Fruit fly (Drosophila melanogaster) whole organism, embryonic: ENCODE data around the gene Rsph1.

Experiments used
- Abd-B ChIP-seq: fragments of 200-800 bp; sonication (Bioruptor generic); optimal IDR thresholded peaks from 2 replicates; lab custom pipeline; 2018; ENCODE audit warnings: missing biosample characterization, mild to moderate bottlenecking, missing genetic modification characterization, moderate library complexity
- Aef1 ChIP-seq: fragments of 200-800 bp; sonication (Bioruptor generic); IDR thresholded peaks from 3 replicates; pipeline ENCODE4 v1.3.6; 2022; ENCODE audit warnings: missing biosample characterization, missing genetic modification characterization
- Atf3 ChIP-seq: fragments of 200-800 bp; sonication (Bioruptor generic); optimal IDR thresholded peaks from 3 replicates; lab custom pipeline; 2016; ENCODE audit warnings: missing biosample characterization, missing genetic modification characterization
- Bdp1 ChIP-seq: fragments of 200-800 bp; sonication (Bioruptor generic); optimal IDR thresholded peaks from 3 replicates; lab custom pipeline; 2016; ENCODE audit warnings: missing biosample characterization, missing genetic modification characterization
- CG11560 ChIP-seq: fragments of 200-800 bp; sonication (Bioruptor generic); IDR thresholded peaks from 3 replicates; pipeline ENCODE4 v1.3.6; 2022; ENCODE audit warnings: missing biosample characterization, missing genetic modification characterization
- CG12391 ChIP-seq: fragments of 200-800 bp; sonication (Bioruptor generic); optimal IDR thresholded peaks from 3 replicates; lab custom pipeline; 2018; ENCODE audit warnings: missing biosample characterization, mild to moderate bottlenecking, missing genetic modification characterization, moderate library complexity
- CG12744 ChIP-seq: fragments of 200-800 bp; sonication (Bioruptor generic); optimal IDR thresholded peaks from 2 replicates; lab custom pipeline; 2016; ENCODE audit warnings: missing biosample characterization, missing genetic modification characterization
- CG16815 ChIP-seq: fragments of 200-800 bp; sonication (Bioruptor generic); optimal IDR thresholded peaks from 3 replicates; lab custom pipeline; 2017; ENCODE audit warnings: missing biosample characterization, mild to moderate bottlenecking, missing genetic modification characterization
- CG16863 ChIP-seq: fragments of 200-800 bp; sonication (Bioruptor generic); optimal IDR thresholded peaks from 3 replicates; lab custom pipeline; 2016; ENCODE audit warnings: missing biosample characterization, missing genetic modification characterization
- CG17359 ChIP-seq: fragments of 200-800 bp; sonication (Bioruptor generic); optimal IDR thresholded peaks from 3 replicates; lab custom pipeline; 2018; ENCODE audit warnings: missing biosample characterization, mild to moderate bottlenecking, missing genetic modification characterization, moderate library complexity
- CG17568 ChIP-seq: fragments of 200-800 bp; sonication (Bioruptor generic); optimal IDR thresholded peaks from 2 replicates; lab custom pipeline; 2018; ENCODE audit warnings: missing biosample characterization, mild to moderate bottlenecking, missing genetic modification characterization, moderate library complexity
- CG31224 ChIP-seq: fragments of 200-800 bp; sonication (Bioruptor generic); IDR thresholded peaks from 2 replicates; pipeline ENCODE4 v1.3.6; 2022; ENCODE audit warnings: missing biosample characterization, missing genetic modification characterization
- CG3163 ChIP-seq: fragments of 200-800 bp; sonication (Bioruptor generic); optimal IDR thresholded peaks from 3 replicates; lab custom pipeline; 2016; ENCODE audit warnings: missing biosample characterization, missing genetic modification characterization
- CG33213 ChIP-seq: fragments of 200-800 bp; sonication (Bioruptor generic); optimal IDR thresholded peaks from 3 replicates; lab custom pipeline; 2016; ENCODE audit warnings: missing biosample characterization, missing genetic modification characterization
- CG42726 ChIP-seq: fragments of 200-800 bp; sonication (Bioruptor generic); IDR thresholded peaks from 2 replicates; pipeline ENCODE4 v1.3.6; 2022; ENCODE audit warnings: missing biosample characterization, missing genetic modification characterization; ENCODE audit not compliant: partially characterized antibody
- CG4730 ChIP-seq: fragments of 200-800 bp; sonication (Bioruptor generic); IDR thresholded peaks from 2 replicates; pipeline ENCODE4 v1.3.6; 2022; ENCODE audit warnings: missing biosample characterization, missing genetic modification characterization
- CG4820 ChIP-seq: fragments of 200-800 bp; sonication (Bioruptor generic); optimal IDR thresholded peaks from 3 replicates; lab custom pipeline; 2016; ENCODE audit warnings: missing biosample characterization, missing genetic modification characterization
- CG6689 ChIP-seq: fragments of 200-800 bp; sonication (Bioruptor generic); IDR thresholded peaks from 2 replicates; pipeline ENCODE4 v1.3.6; 2022; ENCODE audit warnings: missing biosample characterization, missing genetic modification characterization
- CG6765 ChIP-seq: fragments of 200-800 bp; sonication (Bioruptor generic); optimal IDR thresholded peaks from 3 replicates; lab custom pipeline; 2017; ENCODE audit warnings: missing biosample characterization, mild to moderate bottlenecking, missing genetic modification characterization
- CG6813 ChIP-seq: fragments of 200-800 bp; sonication (Bioruptor generic); optimal IDR thresholded peaks from 2 replicates; lab custom pipeline; 2017; ENCODE audit warnings: missing biosample characterization, missing genetic modification characterization, mild to moderate bottlenecking, moderate library complexity, missing genetic modification reagents
- CG7556 ChIP-seq: fragments of 200-800 bp; sonication (Bioruptor generic); optimal IDR thresholded peaks from 2 replicates; lab custom pipeline; 2017; ENCODE audit warnings: missing biosample characterization, mild to moderate bottlenecking, missing genetic modification characterization
- CG9876 ChIP-seq: fragments of 200-800 bp; sonication (Bioruptor generic); optimal IDR thresholded peaks from 2 replicates; lab custom pipeline; 2016; ENCODE audit warnings: missing biosample characterization, missing genetic modification characterization
- D ChIP-seq, 2 experiments: fragments of 200-800 bp in 1 of 2; fragments of >200 bp in 1 of 2; sonication (Bioruptor generic) in 1 of 2; optimal IDR thresholded peaks; 2 replicates in 1 of 2; 3 replicates in 1 of 2; lab custom pipeline; 2017; ENCODE audit warnings: mild to moderate bottlenecking in 1 of 2, missing biosample characterization in 1 of 2, missing genetic modification characterization in 1 of 2, missing genetic modification reagents in 1 of 2
- Dad ChIP-seq: fragments of 200-800 bp; sonication (Bioruptor generic); optimal IDR thresholded peaks from 3 replicates; lab custom pipeline; 2016; ENCODE audit warnings: missing biosample characterization, missing genetic modification characterization
- Deaf1 ChIP-seq: fragments of 200-800 bp; optimal IDR thresholded peaks from 3 replicates; lab custom pipeline; 2019; ENCODE audit warnings: missing biosample characterization, mild to moderate bottlenecking, missing genetic modification characterization, moderate library complexity
- E2f2 ChIP-seq: fragments of 200-800 bp; sonication (Bioruptor generic); IDR thresholded peaks from 2 replicates; pipeline ENCODE4 v1.3.6; 2022; ENCODE audit warnings: missing biosample characterization, missing genetic modification characterization
- Eip74EF ChIP-seq, 2 experiments: fragments of 200-800 bp in 1 of 2; fragments of >200 bp in 1 of 2; sonication (Bioruptor generic) in 1 of 2; optimal IDR thresholded peaks; 2 replicates each; lab custom pipeline; 2017 to 2019; ENCODE audit warnings: missing biosample characterization in 2 of 2, missing genetic modification characterization in 2 of 2, mild to moderate bottlenecking in 1 of 2, moderate library complexity in 1 of 2
- Fer2 ChIP-seq: fragments of 200-800 bp; sonication (Bioruptor generic); optimal IDR thresholded peaks from 2 replicates; lab custom pipeline; 2018; ENCODE audit warnings: missing biosample characterization, mild to moderate bottlenecking, missing genetic modification characterization, moderate library complexity
- HLH3B ChIP-seq: fragments of 200-800 bp; sonication (Bioruptor generic); IDR thresholded peaks from 2 replicates; pipeline ENCODE4 v1.3.6; 2022; ENCODE audit warnings: missing biosample characterization, missing genetic modification characterization
- HmgZ ChIP-seq: fragments of 200-800 bp; sonication (Bioruptor generic); optimal IDR thresholded peaks from 2 replicates; lab custom pipeline; 2018; ENCODE audit warnings: missing biosample characterization, mild to moderate bottlenecking, missing genetic modification characterization
- Mes4 ChIP-seq: fragments of 200-800 bp; sonication (Bioruptor generic); optimal IDR thresholded peaks from 2 replicates; lab custom pipeline; 2016; ENCODE audit warnings: missing biosample characterization, missing genetic modification characterization
- Side ChIP-seq: fragments of 200-800 bp; sonication (Bioruptor generic); optimal IDR thresholded peaks from 2 replicates; lab custom pipeline; 2016; ENCODE audit warnings: missing biosample characterization, missing genetic modification characterization
- cad ChIP-seq: fragments of >200 bp; optimal IDR thresholded peaks from 2 replicates; lab custom pipeline; 2017; ENCODE audit warnings: missing biosample characterization, missing genetic modification characterization
- exex ChIP-seq: fragments of 200-800 bp; sonication (Bioruptor generic); optimal IDR thresholded peaks from 4 replicates; lab custom pipeline; 2018; ENCODE audit warnings: missing biosample characterization, mild to moderate bottlenecking, missing genetic modification characterization, moderate library complexity
- gt ChIP-seq: fragments of 200-800 bp; sonication (Bioruptor generic); IDR thresholded peaks from 2 replicates; pipeline ENCODE4 v1.3.6; 2022; ENCODE audit warnings: missing biosample characterization, missing genetic modification characterization
- hb ChIP-seq: fragments of 200-800 bp; sonication (Bioruptor generic); IDR thresholded peaks from 3 replicates; pipeline ENCODE4 v1.3.6; 2022; ENCODE audit warnings: missing biosample characterization, missing genetic modification characterization; ENCODE audit not compliant: partially characterized antibody
- nom ChIP-seq: fragments of 200-800 bp; sonication (Bioruptor generic); optimal IDR thresholded peaks from 2 replicates; lab custom pipeline; 2017; ENCODE audit warnings: missing biosample characterization, missing genetic modification characterization, mild to moderate bottlenecking, moderate library complexity, missing genetic modification reagents
- oc ChIP-seq: fragments of 200-800 bp; sonication (Bioruptor generic); optimal IDR thresholded peaks from 2 replicates; lab custom pipeline; 2018; ENCODE audit warnings: missing biosample characterization, mild to moderate bottlenecking, missing genetic modification characterization, moderate library complexity
- psq ChIP-seq: fragments of 200-800 bp; sonication (Bioruptor generic); optimal IDR thresholded peaks from 2 replicates; lab custom pipeline; 2017; ENCODE audit warnings: missing biosample characterization, missing genetic modification characterization
- sc ChIP-seq, 3 experiments: fragments of >200 bp in 2 of 3; fragments of 200-800 bp in 1 of 3; sonication (Bioruptor generic) in 1 of 3; optimal IDR thresholded peaks; 2 replicates in 2 of 3; 3 replicates in 1 of 3; lab custom pipeline; 2017; ENCODE audit warnings: mild to moderate bottlenecking in 1 of 3, missing biosample characterization in 1 of 3, missing genetic modification characterization in 1 of 3, missing genetic modification reagents in 1 of 3
- sisA ChIP-seq: fragments of 200-800 bp; sonication (Bioruptor generic); IDR thresholded peaks from 2 replicates; pipeline ENCODE4 v1.3.6; 2022; ENCODE audit warnings: missing biosample characterization, missing genetic modification characterization
- sna ChIP-seq: fragments of 200-800 bp; sonication (Bioruptor generic); IDR thresholded peaks from 2 replicates; pipeline ENCODE4 v1.3.6; 2022; ENCODE audit warnings: missing biosample characterization, missing genetic modification characterization; ENCODE audit not compliant: partially characterized antibody
- sob ChIP-seq: fragments of 200-800 bp; sonication (Bioruptor generic); IDR thresholded peaks from 2 replicates; pipeline ENCODE4 v1.3.6; 2022; ENCODE audit warnings: missing biosample characterization, missing genetic modification characterization
- sr ChIP-seq: fragments of 200-800 bp; sonication (Bioruptor generic); IDR thresholded peaks from 3 replicates; pipeline ENCODE4 v1.3.6; 2022; ENCODE audit warnings: missing biosample characterization, missing genetic modification characterization
- tll ChIP-seq, 2 experiments: fragments of 200-800 bp in 1 of 2; fragments of >200 bp in 1 of 2; sonication (Bioruptor generic) in 1 of 2; optimal IDR thresholded peaks; 2 replicates each; lab custom pipeline; 2017 to 2019; ENCODE audit warnings: missing biosample characterization in 2 of 2, missing genetic modification characterization in 2 of 2, mild to moderate bottlenecking in 1 of 2, moderate library complexity in 1 of 2
- twi ChIP-seq: fragments of 200-800 bp; optimal IDR thresholded peaks from 2 replicates; lab custom pipeline; 2019; ENCODE audit warnings: missing biosample characterization, mild to moderate bottlenecking, missing genetic modification characterization, moderate library complexity
- unpg ChIP-seq: fragments of 200-800 bp; sonication (Bioruptor generic); optimal IDR thresholded peaks from 3 replicates; lab custom pipeline; 2018; ENCODE audit warnings: missing biosample characterization, mild to moderate bottlenecking, missing genetic modification characterization, moderate library complexity
- vvl ChIP-seq: fragments of 200-800 bp; sonication (Bioruptor generic); IDR thresholded peaks from 2 replicates; pipeline ENCODE4 v1.3.6; 2022; ENCODE audit warnings: missing biosample characterization, missing genetic modification characterization
- z ChIP-seq: fragments of 200-800 bp; sonication (Bioruptor generic); IDR thresholded peaks from 3 replicates; pipeline ENCODE4 v1.3.6; 2022; ENCODE audit warnings: missing biosample characterization, missing genetic modification characterization
- zen2 ChIP-seq: fragments of 200-800 bp; sonication (Bioruptor generic); IDR thresholded peaks from 3 replicates; pipeline ENCODE4 v1.3.6; 2022; ENCODE audit warnings: missing biosample characterization, missing genetic modification characterization; ENCODE audit not compliant: partially characterized antibody

Gene Rsph1

DNA sequence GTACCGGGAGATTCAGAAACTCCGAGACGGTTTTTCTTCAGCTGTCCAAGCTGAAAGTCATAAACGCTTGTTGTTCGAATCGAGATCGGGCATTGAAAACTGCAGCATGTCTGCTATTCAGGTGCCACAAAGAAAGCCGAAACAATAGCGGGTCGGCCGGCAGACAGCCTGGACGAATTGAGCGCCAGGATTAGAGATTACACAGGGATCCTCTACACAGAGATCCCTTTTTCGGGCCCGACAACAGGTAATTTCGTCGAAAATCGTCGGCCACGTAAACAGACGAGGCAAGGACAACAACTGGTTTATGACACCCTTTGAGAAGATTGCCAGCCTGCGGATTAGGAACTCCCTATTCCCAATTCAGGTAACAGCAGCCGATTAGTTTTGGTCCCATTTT is 44.0 kb downstream of the Rsph1 start, which contains the start of gene CG16813 (continued):
- TF ChIP-seq oc (tag; lab: Kevin White, UChicago) (peak; percentile 26), exex (no peak), Fer2 (no peak), Dad (GFP tag; lab: Kevin White, UChicago) (no peak), Deaf1 (tag; lab: Kevin White, UChicago) (no peak), nom (GFP tag; lab: Kevin White, UChicago) (no peak), Abd-B (no peak), CG31224 (GFP tag; lab: Robert Waterston, UW) (no peak), CG9876 (GFP tag; lab: Kevin White, UChicago) (no peak), D (optimal IDR thresholded peaks at IDR 0.05; lab: Kevin White, UChicago) (peak; percentile 96), D (GFP tag; optimal IDR thresholded peaks at IDR 0.05; lab: Kevin White, UChicago) (no peak), CG42726 (no peak), CG4730 (GFP tag; lab: Robert Waterston, UW) (no peak), Side (GFP tag; lab: Kevin White, UChicago) (no peak), cad (GFP tag; lab: Kevin White, UChicago) (peak; percentile 90), Aef1 (GFP tag; lab: Robert Waterston, UW) (no peak), psq (no peak), sc (optimal IDR thresholded peaks at IDR 0.05; lab: Kevin White, UChicago) (no peak), sc (GFP tag; optimal IDR thresholded peaks at IDR 0.05; lab: Kevin White, UChicago) (no peak), CG7556 (no peak), sisA (GFP tag; lab: Robert Waterston, UW) (no peak), CG16815 (GFP tag; lab: Kevin White, UChicago) (no peak), Atf3 (GFP tag; lab: Kevin White, UChicago) (no peak), CG16863 (no peak), CG3163 (GFP tag; lab: Kevin White, UChicago) (no peak), sna (GFP tag; lab: Robert Waterston, UW) (no peak), Mes4 (GFP tag; lab: Kevin White, UChicago) (no peak), E2f2 (no peak), CG6813 (GFP tag; lab: Kevin White, UChicago) (no peak), HLH3B (GFP tag; lab: Robert Waterston, UW) (no peak), CG12391 (tag; lab: Kevin White, UChicago) (no peak), HmgZ (tag; lab: Kevin White, UChicago) (no peak), CG4820 (GFP tag; lab: Kevin White, UChicago) (no peak), CG6765 (GFP tag; lab: Kevin White, UChicago) (no peak), gt (GFP tag; lab: Robert Waterston, UW) (no peak), CG6689 (GFP tag; lab: Robert Waterston, UW) (no peak), CG17568 (GFP tag; lab: Kevin White, UChicago) (no peak), sob (GFP tag; lab: Robert Waterston, UW) (no peak), vvl (no peak), CG17359 (no peak), Eip74EF (GFP tag; optimal IDR thresholded peaks at IDR 0.05; lab: Kevin White, UChicago) (no peak), twi (tag; lab: Kevin White, UChicago) (peak; percentile 45), CG33213 (GFP tag; lab: Kevin White, UChicago) (no peak), z (GFP tag; lab: Robert Waterston, UW) (no peak), unpg (GFP tag; lab: Kevin White, UChicago) (no peak), zen2 (GFP tag; lab: Robert Waterston, UW) (no peak), CG11560 (tag; lab: Robert Waterston, UW) (no peak), Bdp1 (GFP tag; lab: Kevin White, UChicago) (no peak), sr (GFP tag; lab: Robert Waterston, UW) (no peak), CG12744 (GFP tag; lab: Kevin White, UChicago) (no peak), tll (GFP tag; optimal IDR thresholded peaks at IDR 0.05; lab: Kevin White, UChicago) (peak in 1 of 2 experiments; percentile 97), hb (GFP tag; lab: Robert Waterston, UW) (no peak)
